Fruit fly (Drosophila melanogaster): ENCODE measurements around the gene Acbp1.

Acbp1 gene

DNA sequence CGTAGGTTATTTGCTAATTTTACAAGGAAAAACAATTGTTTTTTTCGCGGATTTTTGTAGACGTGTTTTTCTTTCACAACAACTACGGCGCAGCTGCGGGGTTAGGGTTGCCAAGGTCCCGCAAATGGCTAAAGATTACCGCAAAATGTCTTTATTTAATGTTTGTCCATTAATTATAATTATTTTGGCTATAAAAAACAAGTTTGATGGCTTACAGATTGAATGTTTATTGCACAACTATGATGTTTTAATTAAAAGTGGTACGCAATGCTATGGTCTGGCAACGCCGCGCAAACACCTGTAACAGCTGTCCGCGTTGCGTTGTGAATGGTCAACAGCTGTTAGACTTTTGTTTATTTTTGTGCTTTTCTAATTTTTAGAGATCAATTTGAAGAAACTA lies 5.6 kb downstream of the Acbp1 start:
- TF ChIP-seq Camta (GFP tag; optimal IDR thresholded peaks at IDR 0.05), result peak; percentile 50
- no peak for TF ChIP-seq CG3407 (GFP tag; optimal IDR thresholded peaks at IDR 0.05)
- peak; percentile 44; the same call in 1 of the 2 replicates for TF ChIP-seq CG32767 (GFP tag; IDR thresholded peaks at IDR 0.05)
- TF ChIP-seq trem (tag; optimal IDR thresholded peaks at IDR 0.05), result peak; percentile 63
- peak; percentile 67 for TF ChIP-seq HHEX (GFP tag; optimal IDR thresholded peaks at IDR 0.05)
- peak; percentile 51 for TF ChIP-seq abd-A (tag; optimal IDR thresholded peaks at IDR 0.05)
- peak; percentile 25 for TF ChIP-seq Sry-β (GFP tag; optimal IDR thresholded peaks at IDR 0.05)
- no peak for TF ChIP-seq CG1832 (GFP tag; optimal IDR thresholded peaks at IDR 0.05)
- TF ChIP-seq pho (GFP tag; optimal IDR thresholded peaks at IDR 0.05), result peak; percentile 72
- peak; percentile 77 for TF ChIP-seq stwl (tag; optimal IDR thresholded peaks at IDR 0.05)
- TF ChIP-seq ranshi (GFP tag; IDR thresholded peaks at IDR 0.05), result 0 out of 2 replicates have a peak, but pooled peaks have one; percentile 29
- TF ChIP-seq pzg (GFP tag; optimal IDR thresholded peaks at IDR 0.05), result peak; percentile 76
- TF ChIP-seq Doc3 (GFP tag; IDR thresholded peaks at IDR 0.05; ENCODE audit: partially characterized antibody), result 0 out of 3 replicates have a peak, but pooled peaks have one; percentile 7
- no peak for TF ChIP-seq ATbp (GFP tag; optimal IDR thresholded peaks at IDR 0.05)
- peak; percentile 73 for TF ChIP-seq NfI (GFP tag; optimal IDR thresholded peaks at IDR 0.05)
- TF ChIP-seq CTCF (GFP tag; optimal IDR thresholded peaks at IDR 0.05), result peak; percentile 0
- peak; percentile 41; the same call in 1 of the 2 replicates for TF ChIP-seq Bgb (GFP tag; IDR thresholded peaks at IDR 0.05; ENCODE audit: partially characterized antibody)
- TF ChIP-seq CG18011 (GFP tag; optimal IDR thresholded peaks at IDR 0.05), result peak; percentile 63
- peak; percentile 77 for TF ChIP-seq chn (GFP tag; optimal IDR thresholded peaks at IDR 0.05)
- peak; percentile 79 for TF ChIP-seq Xbp1 (GFP tag; optimal IDR thresholded peaks at IDR 0.05)
- peak; percentile 50; the same call in 2 of the 3 replicates for TF ChIP-seq CG34224 (GFP tag; IDR thresholded peaks at IDR 0.05; ENCODE audit: partially characterized antibody)
- TF ChIP-seq CG10431 (GFP tag; optimal IDR thresholded peaks at IDR 0.05), result no peak
- no peak for TF ChIP-seq hb (GFP tag; IDR thresholded peaks at IDR 0.05; ENCODE audit: partially characterized antibody)
- no peak for TF ChIP-seq lov (optimal IDR thresholded peaks at IDR 0.05)
- TF ChIP-seq lov (GFP tag; IDR thresholded peaks at IDR 0.05), result 0 out of 3 replicates have a peak, but pooled peaks have one; percentile 45
- TF ChIP-seq CG2712 (tag; optimal IDR thresholded peaks at IDR 0.05), result peak; percentile 75
- no peak for TF ChIP-seq chinmo (GFP tag; IDR thresholded peaks at IDR 0.05; ENCODE audit: partially characterized antibody)
- peak; percentile 76 for TF ChIP-seq CG7839 (tag; optimal IDR thresholded peaks at IDR 0.05)
- no peak for TF ChIP-seq usp (GFP tag; optimal IDR thresholded peaks at IDR 0.05)
- TF ChIP-seq Fer2 (tag; optimal IDR thresholded peaks at IDR 0.05), result peak; percentile 53
- peak; percentile 76 for TF ChIP-seq bab2 (GFP tag; optimal IDR thresholded peaks at IDR 0.05)
- TF ChIP-seq onecut (GFP tag; IDR thresholded peaks at IDR 0.05), result no peak
- TF ChIP-seq peb (GFP tag; IDR thresholded peaks at IDR 0.05), result peak; percentile 61; the same call in 1 of the 2 replicates
- peak; percentile 23 for TF ChIP-seq CG17186 (GFP tag; optimal IDR thresholded peaks at IDR 0.05)
- TF ChIP-seq CG6813 (GFP tag; optimal IDR thresholded peaks at IDR 0.05), result no peak
- TF ChIP-seq Sry-δ (GFP tag; optimal IDR thresholded peaks at IDR 0.05), result peak; percentile 42
- peak; percentile 38 for TF ChIP-seq NFAT (GFP tag; IDR thresholded peaks at IDR 0.05)
- no peak for TF ChIP-seq mld (GFP tag; IDR thresholded peaks at IDR 0.05; ENCODE audit: partially characterized antibody)
- TF ChIP-seq cas (GFP tag; IDR thresholded peaks at IDR 0.05), result peak; percentile 66; the same call in 1 of the 2 replicates
- no peak for TF ChIP-seq CG4282 (GFP tag; optimal IDR thresholded peaks at IDR 0.05)
- TF ChIP-seq CG4328 (GFP tag; optimal IDR thresholded peaks at IDR 0.05), result peak; percentile 59
- peak; percentile 72 for TF ChIP-seq esg (GFP tag; conservative IDR thresholded peaks at IDR 0.05)
- no peak for TF ChIP-seq CG3726 (GFP tag; IDR thresholded peaks at IDR 0.05)
- peak; percentile 41 for TF ChIP-seq CG8388 (GFP tag; optimal IDR thresholded peaks at IDR 0.05)
- peak; percentile 36 for TF ChIP-seq CG12104 (GFP tag; optimal IDR thresholded peaks at IDR 0.05)
- TF ChIP-seq CG2678 (tag; optimal IDR thresholded peaks at IDR 0.05), result peak; percentile 74
- TF ChIP-seq CG17912 (GFP tag; optimal IDR thresholded peaks at IDR 0.05), result no peak
- no peak for TF ChIP-seq bigmax (GFP tag; optimal IDR thresholded peaks at IDR 0.05)
- peak; percentile 25 for TF ChIP-seq CG1792 (GFP tag; optimal IDR thresholded peaks at IDR 0.05)
- no peak for TF ChIP-seq Gsc (GFP tag; IDR thresholded peaks at IDR 0.05)

Data from whole organism, embryonic.